Worm (Caenorhabditis elegans) whole organism, L3 larva: ENCODE data around the gene nspe-6.

Source experiments
- R02D3.7 ChIP-seq: fragments of 150-350 bp; optimal IDR thresholded peaks from 2 replicates; lab custom pipeline; 2014; ENCODE audit warnings: missing biosample characterization, missing genetic modification characterization
- ama-1 ChIP-seq: fragments of 150-350 bp; optimal IDR thresholded peaks from 2 replicates; lab custom pipeline; 2018
- ceh-28 ChIP-seq: fragments of 150-350 bp; optimal IDR thresholded peaks from 2 replicates; lab custom pipeline; 2014; ENCODE audit warnings: missing biosample characterization, missing genetic modification reagents, missing genetic modification characterization
- ceh-82 ChIP-seq: fragments of 150-350 bp; optimal IDR thresholded peaks from 2 replicates; lab custom pipeline; 2014; ENCODE audit warnings: missing biosample characterization, missing genetic modification characterization
- ceh-9 ChIP-seq: sonication (generic microtip); optimal IDR thresholded peaks from 2 replicates; lab custom pipeline; 2018; ENCODE audit warnings: missing biosample characterization, missing genetic modification characterization
- daf-12 ChIP-seq: fragments of 150-350 bp; optimal IDR thresholded peaks from 2 replicates; lab custom pipeline; 2014; ENCODE audit warnings: missing biosample characterization, missing genetic modification reagents, missing genetic modification characterization
- egl-5 ChIP-seq: fragments of 150-350 bp; optimal IDR thresholded peaks from 2 replicates; lab custom pipeline; 2017; ENCODE audit warnings: missing biosample characterization, missing genetic modification reagents, missing genetic modification characterization, inconsistent platforms
- elt-1 ChIP-seq: fragments of 150-350 bp; optimal IDR thresholded peaks from 2 replicates; lab custom pipeline; 2014; ENCODE audit warnings: missing biosample characterization, missing genetic modification characterization
- elt-2 ChIP-seq: sonication (generic microtip); optimal IDR thresholded peaks from 2 replicates; lab custom pipeline; 2016; ENCODE audit warnings: missing genetic modification reagents, mild to moderate bottlenecking, missing genetic modification characterization, missing compliant biosample characterization
- elt-3 ChIP-seq, 3 experiments: fragments of 150-350 bp in 1 of 3; sonication (generic microtip) in 2 of 3; optimal IDR thresholded peaks; 2 replicates in 2 of 3; 4 replicates in 1 of 3; lab custom pipeline; 2014 to 2017; ENCODE audit warnings: missing biosample characterization in 3 of 3, missing genetic modification characterization in 3 of 3
- eor-1 ChIP-seq, 2 experiments: fragments of 150-350 bp; optimal IDR thresholded peaks; 2 replicates each; lab custom pipeline; 2014 to 2018; ENCODE audit warnings: missing biosample characterization in 2 of 2, missing genetic modification characterization in 2 of 2
- fkh-10 ChIP-seq: sonication (generic microtip); optimal IDR thresholded peaks from 2 replicates; lab custom pipeline; 2017; ENCODE audit warnings: missing biosample characterization, missing genetic modification reagents, missing genetic modification characterization
- fkh-2 ChIP-seq: fragments of 150-350 bp; optimal IDR thresholded peaks from 2 replicates; lab custom pipeline; 2014; ENCODE audit warnings: missing biosample characterization, missing genetic modification reagents, missing genetic modification characterization
- hmg-11 ChIP-seq: sonication (generic microtip); optimal IDR thresholded peaks from 2 replicates; lab custom pipeline; 2016; ENCODE audit warnings: missing genetic modification characterization, missing compliant biosample characterization
- jun-1 ChIP-seq: fragments of 150-350 bp; optimal IDR thresholded peaks from 2 replicates; lab custom pipeline; 2014; ENCODE audit warnings: missing biosample characterization, missing genetic modification reagents, missing genetic modification characterization
- lin-15B ChIP-seq: fragments of 150-350 bp; optimal IDR thresholded peaks from 2 replicates; lab custom pipeline; 2014; ENCODE audit warnings: missing biosample characterization, missing genetic modification characterization
- lin-39 ChIP-seq: fragments of 150-350 bp; optimal IDR thresholded peaks from 2 replicates; lab custom pipeline; 2018; ENCODE audit warnings: missing biosample characterization, missing genetic modification reagents, missing genetic modification characterization
- lsy-12 ChIP-seq: sonication (generic microtip); optimal IDR thresholded peaks from 2 replicates; lab custom pipeline; 2016; ENCODE audit warnings: mild to moderate bottlenecking, missing genetic modification characterization, missing compliant biosample characterization
- mdl-1 ChIP-seq: fragments of 150-350 bp; optimal IDR thresholded peaks from 2 replicates; lab custom pipeline; 2014; ENCODE audit warnings: missing biosample characterization, missing genetic modification characterization
- nfya-1 ChIP-seq: sonication (generic microtip); optimal IDR thresholded peaks from 2 replicates; lab custom pipeline; 2017; ENCODE audit warnings: missing genetic modification characterization, mild to moderate bottlenecking, missing compliant biosample characterization, antibody characterized with exemption, moderate library complexity; ENCODE audit not compliant: insufficient read depth
- nhr-11 ChIP-seq: fragments of 150-350 bp; optimal IDR thresholded peaks from 2 replicates; lab custom pipeline; 2014; ENCODE audit warnings: missing biosample characterization, missing genetic modification characterization
- nhr-12 ChIP-seq: fragments of 150-350 bp; optimal IDR thresholded peaks from 2 replicates; lab custom pipeline; 2014; ENCODE audit warnings: missing biosample characterization, missing genetic modification characterization
- nhr-23 ChIP-seq: fragments of 150-350 bp; optimal IDR thresholded peaks from 2 replicates; lab custom pipeline; 2014; ENCODE audit warnings: missing biosample characterization, missing genetic modification reagents, missing genetic modification characterization
- nhr-237 ChIP-seq: fragments of 150-350 bp; optimal IDR thresholded peaks from 2 replicates; lab custom pipeline; 2014; ENCODE audit warnings: missing biosample characterization, missing genetic modification characterization
- nhr-25 ChIP-seq: sonication (generic microtip); optimal IDR thresholded peaks from 2 replicates; lab custom pipeline; 2017; ENCODE audit warnings: missing biosample characterization, missing genetic modification characterization
- nhr-67 ChIP-seq: fragments of 150-350 bp; optimal IDR thresholded peaks from 2 replicates; lab custom pipeline; 2014; ENCODE audit warnings: missing biosample characterization, missing genetic modification characterization
- pha-4 ChIP-seq: fragments of 150-350 bp; optimal IDR thresholded peaks from 2 replicates; lab custom pipeline; 2014; ENCODE audit warnings: missing biosample characterization, missing genetic modification reagents, missing genetic modification characterization
- pqm-1 ChIP-seq: fragments of 150-350 bp; optimal IDR thresholded peaks from 2 replicates; lab custom pipeline; 2017; ENCODE audit warnings: missing biosample characterization, missing genetic modification characterization, inconsistent platforms
- sea-2 ChIP-seq: fragments of 150-350 bp; sonication (generic microtip); optimal IDR thresholded peaks from 4 replicates; lab custom pipeline; 2014; ENCODE audit warnings: missing biosample characterization, missing genetic modification reagents, missing genetic modification characterization
- snpc-4 ChIP-seq: fragments of 150-350 bp; optimal IDR thresholded peaks from 2 replicates; lab custom pipeline; 2014; ENCODE audit warnings: missing biosample characterization, missing genetic modification characterization
- tbx-2 ChIP-seq: sonication (generic microtip); optimal IDR thresholded peaks from 2 replicates; lab custom pipeline; 2016; ENCODE audit warnings: mild to moderate bottlenecking, missing genetic modification characterization, missing compliant biosample characterization
- unc-62 ChIP-seq: fragments of 150-350 bp; sonication (generic microtip); optimal IDR thresholded peaks from 4 replicates; lab custom pipeline; 2014; ENCODE audit warnings: missing biosample characterization, missing genetic modification reagents, missing genetic modification characterization
- ztf-11 ChIP-seq: fragments of 150-350 bp; optimal IDR thresholded peaks from 2 replicates; lab custom pipeline; 2014; ENCODE audit warnings: missing biosample characterization, missing genetic modification characterization
- ztf-4 ChIP-seq: fragments of 150-350 bp; optimal IDR thresholded peaks from 2 replicates; lab custom pipeline; 2014; ENCODE audit warnings: missing biosample characterization, missing genetic modification characterization

nspe-6 gene

DNA sequence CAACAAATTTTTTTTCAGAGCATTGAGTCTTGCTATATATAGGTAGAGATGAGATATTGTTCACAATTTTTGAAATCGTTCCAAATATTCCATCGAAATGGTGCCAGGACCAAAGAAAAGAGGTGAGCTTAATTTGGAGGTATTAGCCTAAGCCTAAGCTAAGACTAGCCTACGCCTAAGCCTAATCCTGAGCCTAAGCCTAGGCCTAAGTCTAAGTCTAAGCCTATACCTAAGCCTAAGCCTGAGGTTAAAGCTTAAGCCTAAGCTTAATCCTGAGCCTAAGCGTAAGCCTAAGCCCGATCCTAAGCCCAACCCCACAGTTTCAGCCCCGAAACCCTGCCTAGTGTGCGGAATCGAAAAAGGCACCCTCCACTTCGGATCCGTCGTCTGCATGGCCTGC lies 20.6 kb upstream of the nspe-6 start, which contains the start of gene nhr-234:
Gene nhr-234, plus strand, starts transcription at position 77 of the 400 bp plus-strand sequence.
- no peak for TF ChIP-seq tbx-2 (tag; lab: Kevin White, UChicago)
- TF ChIP-seq elt-2 (tag; lab: Kevin White, UChicago): no peak
- TF ChIP-seq pha-4 (tag; lab: Kevin White, UChicago): no peak
- no peak for TF ChIP-seq unc-62
- no peak for TF ChIP-seq elt-1 (tag; lab: Kevin White, UChicago)
- TF ChIP-seq sea-2: no peak
- TF ChIP-seq, all 47 proteins: peak for 0

DNA sequence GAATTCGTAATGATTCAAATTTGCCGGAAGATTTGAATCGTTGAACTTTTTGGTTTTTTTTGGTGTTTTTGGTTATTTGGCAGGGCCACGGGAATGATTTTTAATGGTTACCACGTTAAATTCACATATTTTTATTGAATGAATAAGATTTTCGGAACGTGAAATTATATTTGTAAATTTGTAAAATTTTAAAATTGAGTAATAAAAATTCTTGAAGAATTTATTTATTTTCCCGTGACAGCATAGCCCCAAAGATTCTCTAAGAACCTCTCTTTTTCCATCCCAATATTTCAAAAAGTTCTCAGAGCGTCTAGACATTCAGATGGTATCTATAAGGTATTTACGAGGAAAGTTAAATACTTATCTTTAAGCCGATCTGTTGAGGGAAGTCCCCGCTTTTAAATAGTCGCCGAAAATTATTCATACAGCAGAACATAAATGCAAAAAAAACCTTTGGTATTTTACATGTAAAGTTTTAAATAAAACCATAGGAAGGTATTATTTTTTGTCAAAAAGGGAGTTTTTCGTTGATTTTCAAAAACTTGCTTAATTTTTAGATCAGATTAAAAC lies 18.9 kb upstream of the nspe-6 start, which contains the start of gene Y38E10A.17:
Gene Y38E10A.17, minus strand, starts transcription at position 51 of the 570 bp plus-strand sequence.
- TF ChIP-seq daf-12 (tag; lab: Kevin White, UChicago) (no peak), nhr-11 (tag; lab: Kevin White, UChicago) (no peak), ceh-28 (no peak), elt-1 (tag; lab: Kevin White, UChicago) (peak; percentile 68), eor-1 (tag; optimal IDR thresholded peaks at IDR 0.05; lab: Kevin White, UChicago) (no peak), ama-1 (lab: Kevin White, UChicago) (no peak), lsy-12 (tag; lab: Kevin White, UChicago) (no peak), nhr-23 (no peak)

DNA sequence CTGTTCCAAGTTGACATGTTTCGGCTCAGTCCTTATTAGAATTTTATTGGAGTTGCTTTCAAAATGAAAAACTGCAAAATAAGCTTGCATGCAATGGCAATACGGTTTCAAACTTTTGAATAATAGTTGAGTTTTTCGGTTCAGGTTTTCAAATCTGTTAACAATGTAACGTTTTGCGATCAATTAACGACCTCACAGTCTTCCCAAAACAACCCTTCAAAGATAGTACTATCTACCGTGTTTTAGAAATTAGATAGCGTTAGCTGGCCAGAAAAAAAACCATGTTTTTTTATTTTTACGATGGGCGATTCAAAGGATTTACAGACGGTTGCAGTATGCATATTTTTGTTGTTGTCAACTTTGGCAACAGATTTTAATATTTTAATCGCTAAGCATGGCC lies 14.9 kb upstream of the nspe-6 start, which contains the start of gene Y38E10A.34:
Gene Y38E10A.34, plus strand, starts transcription at position 301 of the 400 bp plus-strand sequence.
- TF ChIP-seq ztf-11 (tag; lab: Kevin White, UChicago) (no peak), nhr-25 (tag; lab: Kevin White, UChicago) (no peak), fkh-10 (GFP tag; lab: Kevin White, UChicago) (no peak), ztf-4 (tag; lab: Kevin White, UChicago) (no peak), hmg-11 (no peak), egl-5 (tag; lab: Kevin White, UChicago) (no peak), fkh-2 (tag; lab: Kevin White, UChicago) (no peak), nhr-237 (tag; lab: Kevin White, UChicago) (no peak), nfya-1 (tag; lab: Kevin White, UChicago) (no peak), ceh-82 (tag; lab: Kevin White, UChicago) (no peak), nhr-11 (tag; lab: Kevin White, UChicago) (no peak), lin-39 (tag; lab: Kevin White, UChicago) (no peak), nhr-67 (tag; lab: Kevin White, UChicago) (no peak), ceh-9 (no peak), nhr-12 (tag; lab: Kevin White, UChicago) (no peak), lin-15B (tag; lab: Kevin White, UChicago) (no peak), pqm-1 (tag; lab: Kevin White, UChicago) (no peak), R02D3.7 (tag; lab: Kevin White, UChicago) (no peak), mdl-1 (no peak)

DNA sequence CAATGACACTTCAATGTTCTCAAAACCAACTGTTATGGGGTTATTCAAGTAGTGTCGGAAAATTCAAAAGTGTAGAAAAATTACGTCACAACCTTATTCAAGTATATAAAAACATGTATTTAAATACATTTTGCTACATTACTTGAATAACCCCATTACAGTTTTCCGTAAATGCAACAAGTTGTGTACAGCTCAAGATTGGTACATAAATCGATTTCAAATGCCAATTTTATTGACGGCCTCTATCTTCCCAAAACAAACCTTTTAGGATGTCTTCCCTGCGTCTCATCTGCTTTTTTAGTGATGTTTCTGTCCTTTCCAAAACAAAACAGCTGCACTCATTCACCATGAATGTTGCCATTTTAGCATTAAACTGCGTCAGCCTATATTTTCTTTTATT lies 13.4 kb upstream of the nspe-6 start, which contains the start of gene Y38E10A.28:
Gene Y38E10A.28, plus strand, starts transcription at position 301 of the 400 bp plus-strand sequence.
- TF ChIP-seq elt-2 (tag; lab: Kevin White, UChicago): no peak
- TF ChIP-seq unc-62: no peak
- TF ChIP-seq nhr-67 (tag; lab: Kevin White, UChicago): no peak
- no peak for TF ChIP-seq ceh-82 (tag; lab: Kevin White, UChicago)
- TF ChIP-seq sea-2: no peak
- no peak for TF ChIP-seq pha-4 (tag; lab: Kevin White, UChicago)
- TF ChIP-seq fkh-2 (tag; lab: Kevin White, UChicago): no peak
- TF ChIP-seq nhr-11 (tag; lab: Kevin White, UChicago): no peak
- no peak for TF ChIP-seq mdl-1
- no peak for TF ChIP-seq R02D3.7 (tag; lab: Kevin White, UChicago)
- TF ChIP-seq egl-5 (tag; lab: Kevin White, UChicago): no peak
- TF ChIP-seq snpc-4 (tag; lab: Kevin White, UChicago): no peak
- no peak for TF ChIP-seq elt-3 (tag; optimal IDR thresholded peaks at IDR 0.05; lab: Kevin White, UChicago)
- TF ChIP-seq nfya-1 (tag; lab: Kevin White, UChicago): no peak
- TF ChIP-seq hmg-11: no peak
- no peak for TF ChIP-seq jun-1
- no peak for TF ChIP-seq nhr-12 (tag; lab: Kevin White, UChicago)
- TF ChIP-seq, all 47 proteins: peak for 0
